Worm (Caenorhabditis elegans) whole organism, young adult: ENCODE results near the gene F21C10.1.

Experiments
- B0336.3 ChIP-seq: fragments of 200-800 bp; sonication (Bioruptor generic); IDR thresholded peaks from 2 replicates; pipeline ENCODE4 v1.3.6; 2022; ENCODE audit warnings: missing genetic modification characterization, missing compliant biosample characterization
- F22D6.2 ChIP-seq: sonication (generic microtip); optimal IDR thresholded peaks from 2 replicates; lab custom pipeline; 2016; ENCODE audit warnings: mild to moderate bottlenecking, missing genetic modification characterization, missing compliant biosample characterization
- F57C9.4 ChIP-seq: sonication (generic microtip); optimal IDR thresholded peaks from 2 replicates; lab custom pipeline; 2017; ENCODE audit warnings: mild to moderate bottlenecking, missing genetic modification characterization, missing compliant biosample characterization
- K11D2.4 ChIP-seq: fragments of 200-800 bp; sonication (Bioruptor generic); IDR thresholded peaks from 2 replicates; pipeline ENCODE4 v1.3.6; 2022; ENCODE audit warnings: missing genetic modification reagents, missing genetic modification characterization, missing compliant biosample characterization
- Y53F4B.3 ChIP-seq: fragments of 200-800 bp; sonication (Bioruptor generic); IDR thresholded peaks from 2 replicates; pipeline ENCODE4 v1.3.6; 2022; ENCODE audit warnings: missing genetic modification reagents, missing genetic modification characterization, missing compliant biosample characterization
- Y56A3A.18 ChIP-seq: fragments of 200-800 bp; sonication (Bioruptor generic); IDR thresholded peaks from 2 replicates; pipeline ENCODE4 v1.3.6; 2022; ENCODE audit warnings: missing genetic modification reagents, missing genetic modification characterization, missing compliant biosample characterization
- Y67H2A.10 ChIP-seq: fragments of 200-800 bp; sonication (Bioruptor generic); conservative IDR thresholded peaks from 2 replicates; pipeline ENCODE4 v1.3.6; 2022; ENCODE audit warnings: missing genetic modification reagents, missing genetic modification characterization, missing compliant biosample characterization
- ZK185.1 ChIP-seq: sonication (generic microtip); optimal IDR thresholded peaks from 2 replicates; lab custom pipeline; 2016; ENCODE audit warnings: mild to moderate bottlenecking, missing genetic modification characterization, missing compliant biosample characterization; ENCODE audit not compliant: poor library complexity, severe bottlenecking
- aptf-2 ChIP-seq: fragments of 200-800 bp; sonication (Bioruptor generic); conservative IDR thresholded peaks from 2 replicates; pipeline ENCODE4 v1.3.6; 2022; ENCODE audit warnings: missing genetic modification reagents, missing genetic modification characterization, missing compliant biosample characterization
- atf-7 ChIP-seq: sonication (generic microtip); optimal IDR thresholded peaks from 2 replicates; lab custom pipeline; 2017; ENCODE audit warnings: mild to moderate bottlenecking, missing genetic modification characterization, missing compliant biosample characterization
- attf-5 ChIP-seq: fragments of 200-800 bp; sonication (Bioruptor generic); optimal IDR thresholded peaks from 2 replicates; lab custom pipeline; 2018; ENCODE audit warnings: mild to moderate bottlenecking, missing genetic modification characterization, missing compliant biosample characterization
- attf-6 ChIP-seq: fragments of 200-800 bp; sonication (Bioruptor generic); IDR thresholded peaks from 2 replicates; pipeline ENCODE4 v1.3.6; 2022; ENCODE audit warnings: missing genetic modification reagents, missing genetic modification characterization, missing compliant biosample characterization
- bed-1 ChIP-seq: fragments of 200-800 bp; sonication (Bioruptor generic); IDR thresholded peaks from 2 replicates; pipeline ENCODE4 v1.3.6; 2022; ENCODE audit warnings: missing genetic modification reagents, missing genetic modification characterization, missing compliant biosample characterization
- ceh-100 ChIP-seq: fragments of 200-800 bp; sonication (Bioruptor generic); IDR thresholded peaks from 2 replicates; pipeline ENCODE4 v1.3.6; 2022; ENCODE audit warnings: missing genetic modification reagents, missing genetic modification characterization, missing compliant biosample characterization
- ceh-40 ChIP-seq: fragments of 200-800 bp; sonication (Bioruptor generic); IDR thresholded peaks from 2 replicates; pipeline ENCODE4 v1.3.6; 2022; ENCODE audit warnings: missing genetic modification characterization, missing compliant biosample characterization
- chd-7 ChIP-seq: sonication (generic microtip); optimal IDR thresholded peaks from 2 replicates; lab custom pipeline; 2016; ENCODE audit warnings: mild to moderate bottlenecking, missing genetic modification characterization, moderate library complexity, missing compliant biosample characterization
- die-1 ChIP-seq: sonication (generic microtip); optimal IDR thresholded peaks from 2 replicates; lab custom pipeline; 2016; ENCODE audit warnings: missing genotype, mild to moderate bottlenecking, missing genetic modification characterization, missing compliant biosample characterization
- egrh-3 ChIP-seq: fragments of 200-800 bp; sonication (Bioruptor generic); IDR thresholded peaks from 2 replicates; pipeline ENCODE4 v1.3.6; 2022; ENCODE audit warnings: missing genetic modification reagents, missing genetic modification characterization, missing compliant biosample characterization
- hlh-12 ChIP-seq: sonication (generic microtip); optimal IDR thresholded peaks from 2 replicates; lab custom pipeline; 2016; ENCODE audit warnings: missing genetic modification characterization, missing compliant biosample characterization
- hmg-1.2 ChIP-seq: fragments of 200-800 bp; sonication (Bioruptor generic); IDR thresholded peaks from 2 replicates; pipeline ENCODE4 v1.3.6; 2022; ENCODE audit warnings: missing genetic modification reagents, missing genetic modification characterization, missing compliant biosample characterization
- hrde-1 ChIP-seq: sonication (generic microtip); optimal IDR thresholded peaks from 2 replicates; lab custom pipeline; 2016; ENCODE audit warnings: missing genetic modification characterization, mild to moderate bottlenecking, missing compliant biosample characterization, moderate library complexity, missing genotype, missing genetic modification reagents, borderline replicate concordance
- lin-54 ChIP-seq: fragments of 200-800 bp; sonication (Bioruptor generic); optimal IDR thresholded peaks from 2 replicates; lab custom pipeline; 2018; ENCODE audit warnings: mild to moderate bottlenecking, missing genetic modification characterization, missing compliant biosample characterization
- lir-1 ChIP-seq: fragments of 200-800 bp; sonication (Bioruptor generic); conservative IDR thresholded peaks from 2 replicates; pipeline ENCODE4 v1.3.6; 2022; ENCODE audit warnings: missing genetic modification reagents, missing genetic modification characterization, missing compliant biosample characterization
- madf-10 ChIP-seq: sonication (generic microtip); optimal IDR thresholded peaks from 2 replicates; lab custom pipeline; 2016; ENCODE audit warnings: mild to moderate bottlenecking, missing genetic modification characterization, missing compliant biosample characterization
- madf-6 ChIP-seq: fragments of 200-800 bp; sonication (Bioruptor generic); IDR thresholded peaks from 2 replicates; pipeline ENCODE4 v1.3.6; 2022; ENCODE audit warnings: missing genetic modification reagents, missing genetic modification characterization, missing compliant biosample characterization
- madf-8 ChIP-seq: fragments of 200-800 bp; sonication (Bioruptor generic); conservative IDR thresholded peaks from 2 replicates; pipeline ENCODE4 v1.3.6; 2022; ENCODE audit warnings: missing genetic modification reagents, missing genetic modification characterization, missing compliant biosample characterization
- mcd-1 ChIP-seq: fragments of 200-800 bp; sonication (Bioruptor generic); IDR thresholded peaks from 2 replicates; pipeline ENCODE4 v1.3.6; 2022; ENCODE audit warnings: missing genetic modification reagents, missing genetic modification characterization, missing compliant biosample characterization
- nhr-90 ChIP-seq: sonication (generic microtip); optimal IDR thresholded peaks from 2 replicates; lab custom pipeline; 2016; ENCODE audit warnings: missing genotype, mild to moderate bottlenecking, missing genetic modification characterization, missing compliant biosample characterization
- pbrm-1 ChIP-seq: fragments of 200-800 bp; sonication (Bioruptor generic); IDR thresholded peaks from 2 replicates; pipeline ENCODE4 v1.3.6; 2022; ENCODE audit warnings: missing genetic modification reagents, missing genetic modification characterization, missing compliant biosample characterization
- pha-4 ChIP-seq: fragments of 150-350 bp; sonication (generic microtip); optimal IDR thresholded peaks from 2 replicates; lab custom pipeline; 2014; ENCODE audit warnings: missing biosample characterization, missing genetic modification reagents, missing genetic modification characterization
- sea-2 ChIP-seq: fragments of 200-800 bp; sonication (Bioruptor generic); IDR thresholded peaks from 2 replicates; pipeline ENCODE4 v1.3.6; 2022; ENCODE audit warnings: missing genetic modification characterization, missing compliant biosample characterization
- snpc-4 ChIP-seq, 5 experiments: fragments of 150-350 bp in 1 of 5; sonication (generic microtip) in 4 of 5; optimal IDR thresholded peaks; 2 replicates each; lab custom pipeline; 2014 to 2018; ENCODE audit warnings: missing genetic modification characterization in 5 of 5, missing biosample characterization in 3 of 5, antibody characterized with exemption in 2 of 5, mild to moderate bottlenecking in 2 of 5, missing compliant biosample characterization in 2 of 5, missing genotype in 2 of 5, moderate library complexity in 2 of 5, missing genetic modification reagents in 1 of 5
- tlf-1 ChIP-seq: fragments of 200-800 bp; sonication (Bioruptor generic); optimal IDR thresholded peaks from 2 replicates; lab custom pipeline; 2018; ENCODE audit warnings: mild to moderate bottlenecking, missing genetic modification characterization, missing compliant biosample characterization
- zfh-2 ChIP-seq: fragments of 200-800 bp; sonication (Bioruptor generic); conservative IDR thresholded peaks from 2 replicates; pipeline ENCODE4 v1.3.6; 2022; ENCODE audit warnings: missing genetic modification reagents, missing genetic modification characterization, missing compliant biosample characterization
- ztf-18 ChIP-seq: sonication (generic microtip); optimal IDR thresholded peaks from 2 replicates; lab custom pipeline; 2016; ENCODE audit warnings: missing genotype, mild to moderate bottlenecking, missing genetic modification characterization, missing compliant biosample characterization
- ztf-28 ChIP-seq: fragments of 200-800 bp; sonication (Bioruptor generic); IDR thresholded peaks from 2 replicates; pipeline ENCODE4 v1.3.6; 2022; ENCODE audit warnings: missing genetic modification reagents, missing genetic modification characterization, missing compliant biosample characterization
- ztf-6 ChIP-seq: fragments of 200-800 bp; sonication (Bioruptor generic); IDR thresholded peaks from 2 replicates; pipeline ENCODE4 v1.3.6; 2022; ENCODE audit warnings: missing genetic modification reagents, missing genetic modification characterization, missing compliant biosample characterization

The F21C10.1 gene

ce11 chrV:9157597-9157996 lies 25.5 kb downstream of the F21C10.1 start:
- TF ChIP-seq hrde-1 (no peak), ZK185.1 (tag; lab: Kevin White, UChicago) (no peak), B0336.3 (GFP tag; lab: Robert Waterston, UW) (no peak), sea-2 (GFP tag; lab: Robert Waterston, UW) (no peak), atf-7 (tag; lab: Kevin White, UChicago) (no peak), attf-5 (GFP tag; lab: Kevin White, UChicago) (no peak), hlh-12 (no peak), Y56A3A.18 (no peak), ztf-6 (GFP tag; lab: Robert Waterston, UW) (no peak), Y67H2A.10 (no peak), Y53F4B.3 (GFP tag; lab: Robert Waterston, UW) (no peak), F57C9.4 (tag; lab: Kevin White, UChicago) (no peak), ceh-40 (no peak), ceh-100 (GFP tag; lab: Robert Waterston, UW) (no peak), attf-6 (GFP tag; lab: Robert Waterston, UW) (no peak), lin-54 (GFP tag; lab: Kevin White, UChicago) (no peak), pha-4 (tag; lab: Kevin White, UChicago) (no peak)

ce11 chrV:9160224-9160886 lies 28.2 kb downstream of the F21C10.1 start, which contains the start of gene col-144:
Gene col-144 (minus strand): TSS chrV:9160642.
- TF ChIP-seq bed-1 (GFP tag; lab: Robert Waterston, UW) (no peak), ztf-18 (tag; lab: Kevin White, UChicago) (no peak), chd-7 (tag; lab: Kevin White, UChicago) (no peak)

ce11 chrV:9162118-9162729 lies 30.1 kb downstream of the F21C10.1 start:
- TF ChIP-seq ztf-28 (GFP tag; lab: Robert Waterston, UW) (0 out of 2 replicates have a peak, but pooled peaks have one; percentile 29), egrh-3 (GFP tag; lab: Robert Waterston, UW) (peak; percentile 87), aptf-2 (GFP tag; lab: Robert Waterston, UW) (no peak), zfh-2 (GFP tag; lab: Robert Waterston, UW) (peak; percentile 85)

- TF ChIP-seq hmg-1.2 (no peak), madf-8 (GFP tag; lab: Robert Waterston, UW) (no peak)
Observed at ce11 chrV:9162955-9163468, 30.9 kb downstream of the F21C10.1 start, which contains the start of gene col-145. Gene col-145 (minus strand): TSS chrV:9163005.

ce11 chrV:9163897-9164296 lies 31.8 kb downstream of the F21C10.1 start:
- TF ChIP-seq Y56A3A.18: no peak
- TF ChIP-seq lin-54 (GFP tag; lab: Kevin White, UChicago): no peak
- TF ChIP-seq snpc-4 (GFP tag; optimal IDR thresholded peaks at IDR 0.05; lab: Kevin White, UChicago): no peak
- TF ChIP-seq snpc-4 (tag; optimal IDR thresholded peaks at IDR 0.05; lab: Kevin White, UChicago): no peak
- no peak for TF ChIP-seq nhr-90
- no peak for TF ChIP-seq hmg-1.2
- TF ChIP-seq F22D6.2 (tag; lab: Kevin White, UChicago): no peak
- no peak for TF ChIP-seq mcd-1 (GFP tag; lab: Robert Waterston, UW)
- no peak for TF ChIP-seq madf-6 (GFP tag; lab: Robert Waterston, UW)
- no peak for TF ChIP-seq K11D2.4 (GFP tag; lab: Robert Waterston, UW)
- TF ChIP-seq die-1 (tag; lab: Kevin White, UChicago): no peak
- TF ChIP-seq lir-1 (GFP tag; lab: Robert Waterston, UW): no peak
- TF ChIP-seq pbrm-1 (GFP tag; lab: Robert Waterston, UW): no peak
- no peak for TF ChIP-seq tlf-1 (GFP tag; lab: Kevin White, UChicago)
- no peak for TF ChIP-seq madf-10 (tag; lab: Kevin White, UChicago)
